Worm (Caenorhabditis elegans) whole organism, L1 larva: ENCODE data around the gene F40A3.1.

Experiments used
- C04F5.9 ChIP-seq: sonication (generic microtip); optimal IDR thresholded peaks from 2 replicates; lab custom pipeline; 2016; ENCODE audit warnings: missing genetic modification characterization, missing compliant biosample characterization
- C16A3.4 ChIP-seq: fragments of 150-350 bp; optimal IDR thresholded peaks from 2 replicates; lab custom pipeline; 2014; ENCODE audit warnings: missing biosample characterization, missing genetic modification characterization
- F16B12.6 ChIP-seq: fragments of 150-350 bp; optimal IDR thresholded peaks from 2 replicates; lab custom pipeline; 2014; ENCODE audit warnings: missing biosample characterization, missing genetic modification characterization
- aha-1 ChIP-seq: fragments of 150-350 bp; optimal IDR thresholded peaks from 2 replicates; lab custom pipeline; 2014; ENCODE audit warnings: missing biosample characterization, missing genetic modification characterization
- ama-1 ChIP-seq: fragments of 150-350 bp; optimal IDR thresholded peaks from 2 replicates; lab custom pipeline; 2014
- ceh-63 ChIP-seq: fragments of 200-800 bp; sonication (Bioruptor generic); optimal IDR thresholded peaks from 2 replicates; lab custom pipeline; 2018; ENCODE audit warnings: mild to moderate bottlenecking, missing genetic modification characterization, missing compliant biosample characterization
- ces-1 ChIP-seq: fragments of 150-350 bp; optimal IDR thresholded peaks from 2 replicates; lab custom pipeline; 2014; ENCODE audit warnings: missing biosample characterization, missing genetic modification reagents, missing genetic modification characterization
- dsc-1 ChIP-seq: sonication (generic microtip); optimal IDR thresholded peaks from 2 replicates; lab custom pipeline; 2016; ENCODE audit warnings: mild to moderate bottlenecking, missing genetic modification characterization, missing compliant biosample characterization
- efl-1 ChIP-seq, 4 experiments: fragments of 150-350 bp; optimal IDR thresholded peaks in 3 of 4; peaks in 1 of 4; 1 replicate in 1 of 4; 2 replicates in 3 of 4; lab custom pipeline; 2014; ENCODE audit warnings: missing biosample characterization in 2 of 4, missing genetic modification characterization in 2 of 4, missing genetic modification reagents in 2 of 4
- egl-13 ChIP-seq: sonication (generic microtip); optimal IDR thresholded peaks from 2 replicates; lab custom pipeline; 2016; ENCODE audit warnings: missing genotype, missing genetic modification reagents, missing genetic modification characterization, missing compliant biosample characterization
- elt-2 ChIP-seq: sonication (generic microtip); optimal IDR thresholded peaks from 2 replicates; lab custom pipeline; 2016; ENCODE audit warnings: missing genetic modification characterization, mild to moderate bottlenecking, inconsistent platforms, missing compliant biosample characterization, missing genetic modification reagents
- elt-3 ChIP-seq, 6 experiments: fragments of 150-350 bp in 1 of 6; sonication (generic microtip); optimal IDR thresholded peaks; 2 replicates each; lab custom pipeline; 2017 to 2018; ENCODE audit warnings: missing biosample characterization in 6 of 6, missing genetic modification characterization in 6 of 6, inconsistent platforms in 1 of 6
- fkh-10 ChIP-seq: sonication (generic microtip); optimal IDR thresholded peaks from 2 replicates; lab custom pipeline; 2017; ENCODE audit warnings: missing biosample characterization, missing genetic modification reagents, missing genetic modification characterization
- fkh-4 ChIP-seq: sonication (generic microtip); optimal IDR thresholded peaks from 2 replicates; lab custom pipeline; 2016; ENCODE audit warnings: missing compliant biosample characterization, missing genetic modification characterization, borderline replicate concordance
- fkh-8 ChIP-seq: sonication (generic microtip); optimal IDR thresholded peaks from 2 replicates; lab custom pipeline; 2016; ENCODE audit warnings: mild to moderate bottlenecking, missing genetic modification characterization, missing compliant biosample characterization
- fos-1 ChIP-seq: fragments of 150-350 bp; optimal IDR thresholded peaks from 2 replicates; lab custom pipeline; 2014; ENCODE audit warnings: missing biosample characterization, missing genetic modification characterization
- grh-1 ChIP-seq: fragments of 200-800 bp; sonication (Bioruptor generic); IDR thresholded peaks from 2 replicates; pipeline ENCODE4 v1.3.6; 2022; ENCODE audit warnings: missing genetic modification reagents, missing genetic modification characterization, missing compliant biosample characterization
- jun-1 ChIP-seq: fragments of 150-350 bp; optimal IDR thresholded peaks from 2 replicates; lab custom pipeline; 2014; ENCODE audit warnings: missing biosample characterization, missing genetic modification reagents, missing genetic modification characterization
- lin-14 ChIP-seq: fragments of 200-800 bp; sonication (Bioruptor generic); optimal IDR thresholded peaks from 2 replicates; lab custom pipeline; 2018; ENCODE audit warnings: mild to moderate bottlenecking, missing genetic modification characterization, moderate library complexity, missing compliant biosample characterization
- lin-39 ChIP-seq: fragments of 150-350 bp; optimal IDR thresholded peaks from 2 replicates; lab custom pipeline; 2014; ENCODE audit warnings: missing biosample characterization, missing genetic modification reagents, missing genetic modification characterization
- lsy-2 ChIP-seq, 2 experiments: fragments of 150-350 bp; optimal IDR thresholded peaks; 2 replicates each; lab custom pipeline; 2014; ENCODE audit warnings: missing biosample characterization in 2 of 2, missing genetic modification characterization in 2 of 2
- mab-9 ChIP-seq: fragments of 200-800 bp; sonication (Bioruptor generic); IDR thresholded peaks from 2 replicates; pipeline ENCODE4 v1.3.6; 2022; ENCODE audit warnings: missing genetic modification reagents, missing genetic modification characterization, missing compliant biosample characterization
- mef-2 ChIP-seq: fragments of 150-350 bp; optimal IDR thresholded peaks from 2 replicates; lab custom pipeline; 2014; ENCODE audit warnings: missing biosample characterization, missing genetic modification characterization
- mep-1 ChIP-seq: fragments of 150-350 bp; optimal IDR thresholded peaks from 2 replicates; lab custom pipeline; 2014; ENCODE audit warnings: missing biosample characterization, missing genetic modification characterization
- nhr-19 ChIP-seq: fragments of 200-800 bp; sonication (Bioruptor generic); conservative IDR thresholded peaks from 2 replicates; pipeline ENCODE4 v1.3.6; 2022; ENCODE audit warnings: missing genetic modification characterization, missing compliant biosample characterization
- nhr-20 ChIP-seq: sonication (generic microtip); optimal IDR thresholded peaks from 2 replicates; lab custom pipeline; 2016; ENCODE audit warnings: mild to moderate bottlenecking, missing genetic modification characterization, missing compliant biosample characterization
- nhr-237 ChIP-seq: fragments of 150-350 bp; optimal IDR thresholded peaks from 2 replicates; lab custom pipeline; 2014; ENCODE audit warnings: missing biosample characterization, missing genetic modification characterization
- nhr-47 ChIP-seq: sonication (generic microtip); optimal IDR thresholded peaks from 2 replicates; lab custom pipeline; 2016; ENCODE audit warnings: mild to moderate bottlenecking, missing genetic modification characterization, moderate library complexity, missing compliant biosample characterization
- nhr-71 ChIP-seq: sonication (generic microtip); optimal IDR thresholded peaks from 2 replicates; lab custom pipeline; 2016; ENCODE audit warnings: mild to moderate bottlenecking, missing genetic modification characterization, moderate library complexity, missing compliant biosample characterization
- pag-3 ChIP-seq: sonication (generic microtip); optimal IDR thresholded peaks from 2 replicates; lab custom pipeline; 2017; ENCODE audit warnings: missing genetic modification characterization, mild to moderate bottlenecking, missing compliant biosample characterization, antibody characterized with exemption, borderline replicate concordance; ENCODE audit not compliant: insufficient read depth
- pax-3 ChIP-seq: fragments of 200-800 bp; sonication (Bioruptor generic); optimal IDR thresholded peaks from 2 replicates; lab custom pipeline; 2018; ENCODE audit warnings: mild to moderate bottlenecking, missing genetic modification characterization, moderate library complexity, missing compliant biosample characterization
- rnt-1 ChIP-seq: sonication (generic microtip); optimal IDR thresholded peaks from 2 replicates; lab custom pipeline; 2016; ENCODE audit warnings: mild to moderate bottlenecking, missing genetic modification characterization, moderate library complexity, missing compliant biosample characterization
- snu-23 ChIP-seq: sonication (generic microtip); optimal IDR thresholded peaks from 2 replicates; lab custom pipeline; 2016; ENCODE audit warnings: missing genetic modification characterization, missing compliant biosample characterization
- swsn-7 ChIP-seq: sonication (generic microtip); optimal IDR thresholded peaks from 2 replicates; lab custom pipeline; 2016; ENCODE audit warnings: missing genetic modification characterization, missing compliant biosample characterization
- unc-130 ChIP-seq: fragments of 150-350 bp; optimal IDR thresholded peaks from 2 replicates; lab custom pipeline; 2017; ENCODE audit warnings: missing biosample characterization, missing genetic modification characterization, inconsistent platforms
- unc-62 ChIP-seq: fragments of 150-350 bp; optimal IDR thresholded peaks from 2 replicates; lab custom pipeline; 2014; ENCODE audit warnings: missing biosample characterization, missing genetic modification reagents, missing genetic modification characterization
- zag-1 ChIP-seq: fragments of 150-350 bp; optimal IDR thresholded peaks from 2 replicates; lab custom pipeline; 2014; ENCODE audit warnings: missing biosample characterization, missing genetic modification characterization
- zip-4 ChIP-seq: fragments of 200-800 bp; sonication (Bioruptor generic); optimal IDR thresholded peaks from 2 replicates; lab custom pipeline; 2018; ENCODE audit warnings: mild to moderate bottlenecking, missing genetic modification characterization, moderate library complexity, missing compliant biosample characterization
- ztf-4 ChIP-seq: fragments of 150-350 bp; optimal IDR thresholded peaks from 2 replicates; lab custom pipeline; 2014; ENCODE audit warnings: missing biosample characterization, missing genetic modification characterization

Gene F40A3.1

DNA sequence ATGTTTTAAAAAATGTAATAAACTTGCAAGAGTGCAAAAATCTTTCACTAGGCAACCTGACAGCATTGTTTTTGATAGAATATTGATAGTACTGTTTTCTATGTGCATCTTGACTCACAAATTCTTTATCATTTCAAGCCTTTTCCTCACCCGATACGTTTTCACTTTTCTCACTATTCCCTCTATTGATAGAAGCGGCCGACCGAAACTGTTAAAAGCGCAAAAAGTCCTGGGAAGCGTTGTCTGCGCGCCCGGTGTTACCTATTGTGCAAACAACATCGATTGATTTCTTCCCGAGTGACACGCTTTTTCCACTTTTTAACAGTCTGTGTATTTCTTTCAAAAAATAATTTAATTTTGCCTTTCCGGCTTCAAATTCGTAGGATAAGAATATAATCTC lies 3.3 kb upstream of the F40A3.1 start (continued):
- TF ChIP-seq mep-1 (tag; lab: Kevin White, UChicago), result no peak
- TF ChIP-seq mef-2 (tag; lab: Kevin White, UChicago), result no peak
- TF ChIP-seq elt-3 (tag; optimal IDR thresholded peaks at IDR 0.05; lab: Kevin White, UChicago), result no peak
- no peak for TF ChIP-seq lin-39 (tag; lab: Kevin White, UChicago)
- TF ChIP-seq elt-2, result peak; percentile 40
- TF ChIP-seq fkh-4 (tag; lab: Kevin White, UChicago), result no peak
- TF ChIP-seq aha-1 (tag; lab: Kevin White, UChicago), result no peak
- TF ChIP-seq nhr-47 (tag; lab: Kevin White, UChicago), result no peak

- no peak for TF ChIP-seq jun-1 (tag; lab: Kevin White, UChicago)
- no peak for TF ChIP-seq fkh-10
- peak; percentile 29 for TF ChIP-seq nhr-47 (tag; lab: Kevin White, UChicago)
- TF ChIP-seq mep-1 (tag; lab: Kevin White, UChicago), result peak; percentile 20
- TF ChIP-seq zip-4, result no peak
- TF ChIP-seq lsy-2 (tag; optimal IDR thresholded peaks at IDR 0.05; lab: Kevin White, UChicago), result peak; percentile 39 to 41
- peak; percentile 3 to 24 for TF ChIP-seq efl-1 (optimal IDR thresholded peaks at IDR 0.05; lab: Kevin White, UChicago)
- TF ChIP-seq efl-1 (GFP tag; optimal IDR thresholded peaks at IDR 0.05 in 1 of 2; lab: Kevin White, UChicago), result peak; percentile 11 to 82
- peak; percentile 10 for TF ChIP-seq nhr-20
- TF ChIP-seq fos-1 (tag; lab: Kevin White, UChicago), result no peak
- TF ChIP-seq nhr-71 (tag; lab: Kevin White, UChicago), result peak; percentile 79
- TF ChIP-seq pag-3 (tag; lab: Kevin White, UChicago), result peak; percentile 100
- no peak for TF ChIP-seq mab-9 (GFP tag; lab: Robert Waterston, UW)
- TF ChIP-seq snu-23 (GFP tag; lab: Kevin White, UChicago), result peak; percentile 62
- TF ChIP-seq unc-130 (tag; lab: Kevin White, UChicago), result no peak
- TF ChIP-seq unc-62 (GFP tag; lab: Kevin White, UChicago), result no peak
- TF ChIP-seq nhr-19 (GFP tag; lab: Robert Waterston, UW), result peak; percentile 56
- peak; percentile 80 for TF ChIP-seq rnt-1 (tag; lab: Kevin White, UChicago)
- TF ChIP-seq pax-3 (tag; lab: Kevin White, UChicago), result no peak
- TF ChIP-seq lin-14 (GFP tag; lab: Kevin White, UChicago), result peak; percentile 86
- no peak for TF ChIP-seq ces-1 (GFP tag; lab: Kevin White, UChicago)
- TF ChIP-seq swsn-7 (tag; lab: Kevin White, UChicago), result peak; percentile 37
- TF ChIP-seq zag-1 (tag; lab: Kevin White, UChicago), result no peak
- peak; percentile 54 for TF ChIP-seq dsc-1 (tag; lab: Kevin White, UChicago)
- no peak for TF ChIP-seq ama-1
- TF ChIP-seq F16B12.6 (tag; lab: Kevin White, UChicago), result no peak
- no peak for TF ChIP-seq nhr-237 (tag; lab: Kevin White, UChicago)
- no peak for TF ChIP-seq C16A3.4 (tag; lab: Kevin White, UChicago)
- peak; percentile 41 for TF ChIP-seq lin-39 (tag; lab: Kevin White, UChicago)
- TF ChIP-seq grh-1 (GFP tag; lab: Robert Waterston, UW), result no peak
- peak; percentile 40 for TF ChIP-seq ztf-4 (tag; lab: Kevin White, UChicago)
- no peak for TF ChIP-seq C04F5.9 (tag; lab: Kevin White, UChicago)
- TF ChIP-seq fkh-8 (tag; lab: Kevin White, UChicago), result no peak
- TF ChIP-seq egl-13 (tag; lab: Kevin White, UChicago), result peak; percentile 64
- TF ChIP-seq fkh-4 (tag; lab: Kevin White, UChicago), result peak; percentile 6
- TF ChIP-seq ceh-63 (GFP tag; lab: Kevin White, UChicago), result peak; percentile 77
These were observed 2.6 kb downstream of the F40A3.1 start, which contains the start of gene F40A3.6 for ce11 chrV:7893812-7894381. TSS of gene F40A3.6 (minus strand) at chrV:7893862.
